Worm (Caenorhabditis elegans): ENCODE measurements around the gene abu-8.

abu-8 gene

ce11 chrV:5161792-5162191 lies 32.6 kb downstream of the abu-8 start, which contains the start of gene abu-6 (continued):
- no peak for TF ChIP-seq mep-1 (tag; optimal IDR thresholded peaks at IDR 0.05)
- no peak for TF ChIP-seq aly-2 (tag; optimal IDR thresholded peaks at IDR 0.05)

ce11 chrV:5158302-5158701 lies 36.1 kb downstream of the abu-8 start, which contains the start of gene abu-15:
TSS of gene abu-15 (plus strand) at chrV:5158602.
- no peak for TF ChIP-seq daf-12 (tag; optimal IDR thresholded peaks at IDR 0.05)
- TF ChIP-seq lim-7 (GFP tag; IDR thresholded peaks at IDR 0.05) = 0 out of 2 replicates have a peak, but pooled peaks have one; percentile 8

- TF ChIP-seq lir-3 (tag; optimal IDR thresholded peaks at IDR 0.05) (no peak), nhr-28 (tag; optimal IDR thresholded peaks at IDR 0.05) (no peak)
These were observed 36.7 kb downstream of the abu-8 start, which contains the start of gene srx-39 for ce11 chrV:5157660-5158059. TSS of gene srx-39 (minus strand) at chrV:5157760.

ce11 chrV:5155516-5155915 lies 38.9 kb downstream of the abu-8 start, which contains the start of gene srx-38:
TSS of gene srx-38 (minus strand) at chrV:5155616.
- TF ChIP-seq ces-1 (GFP tag; optimal IDR thresholded peaks at IDR 0.05) = no peak
- no peak for TF ChIP-seq Y48G9A.11 (GFP tag; IDR thresholded peaks at IDR 0.05)
- no peak for TF ChIP-seq dmd-8 (GFP tag; IDR thresholded peaks at IDR 0.05)
- no peak for TF ChIP-seq pqm-1 (tag; optimal IDR thresholded peaks at IDR 0.05)
- no peak for TF ChIP-seq madf-5 (GFP tag; IDR thresholded peaks at IDR 0.05)
- no peak for TF ChIP-seq dpl-1 (GFP tag; optimal IDR thresholded peaks at IDR 0.05)
- TF ChIP-seq gei-8 (GFP tag; optimal IDR thresholded peaks at IDR 0.05) = no peak
- TF ChIP-seq vab-7 (GFP tag; IDR thresholded peaks at IDR 0.05) = no peak
- no peak for TF ChIP-seq nhr-111 (GFP tag; optimal IDR thresholded peaks at IDR 0.05)

- TF ChIP-seq lin-38 (GFP tag; IDR thresholded peaks at IDR 0.05) (no peak), unc-62 (GFP tag; optimal IDR thresholded peaks at IDR 0.05 in 1 of 2) (peak in 1 of 2 experiments; percentile 0), unc-62 (tag; optimal IDR thresholded peaks at IDR 0.05) (no peak)
These were observed 43.5 kb downstream of the abu-8 start, which contains the start of gene srh-130 for ce11 chrV:5150880-5151279. TSS of gene srh-130 (plus strand) at chrV:5151180.

- TF ChIP-seq hlh-30 (tag; optimal IDR thresholded peaks at IDR 0.05; ENCODE audit: insufficient read depth) = no peak
- no peak for TF ChIP-seq ceh-32 (tag; optimal IDR thresholded peaks at IDR 0.05; ENCODE audit: poor library complexity)
- no peak for TF ChIP-seq egl-27 (tag; optimal IDR thresholded peaks at IDR 0.05)
- no peak for TF ChIP-seq nhr-77 (tag; optimal IDR thresholded peaks at IDR 0.05)
- TF ChIP-seq R02D3.7 (tag; optimal IDR thresholded peaks at IDR 0.05) = no peak
- no peak for TF ChIP-seq ceh-62 (tag; optimal IDR thresholded peaks at IDR 0.05)
- no peak for TF ChIP-seq F10B5.3 (tag; optimal IDR thresholded peaks at IDR 0.05)
- TF ChIP-seq unc-130 (GFP tag; optimal IDR thresholded peaks at IDR 0.05) = no peak
- no peak for TF ChIP-seq lin-15B (tag; optimal IDR thresholded peaks at IDR 0.05)
- no peak for TF ChIP-seq ZK546.5 (tag; optimal IDR thresholded peaks at IDR 0.05)
- TF ChIP-seq lim-7 (GFP tag; IDR thresholded peaks at IDR 0.05) = no peak
- TF ChIP-seq fos-1 (tag; optimal IDR thresholded peaks at IDR 0.05) = no peak
- no peak for TF ChIP-seq saeg-2 (GFP tag; IDR thresholded peaks at IDR 0.05)
- TF ChIP-seq pha-4 (GFP tag; IDR thresholded peaks at IDR 0.05) = no peak
- TF ChIP-seq pha-4 (tag; optimal IDR thresholded peaks at IDR 0.05) = no peak
- no peak for TF ChIP-seq attf-4 (tag; optimal IDR thresholded peaks at IDR 0.05)
- TF ChIP-seq lsy-2 (tag; optimal IDR thresholded peaks at IDR 0.05) = no peak
- TF ChIP-seq nhr-41 (GFP tag; IDR thresholded peaks at IDR 0.05) = no peak
- no peak for TF ChIP-seq spr-1 (tag; optimal IDR thresholded peaks at IDR 0.05)
- no peak for TF ChIP-seq nhr-111 (GFP tag; optimal IDR thresholded peaks at IDR 0.05)
- TF ChIP-seq mdt-29 (GFP tag; IDR thresholded peaks at IDR 0.05) = no peak
These were observed 48.0 kb downstream of the abu-8 start, which contains the start of gene F14F9.6 for ce11 chrV:5146394-5146793. TSS of gene F14F9.6 (minus strand) at chrV:5146494.
